Fruit fly (Drosophila melanogaster) whole organism, embryonic: ENCODE results near the gene f-cup.

Source experiments
- BEAF-32 ChIP-seq: fragments of 200-800 bp; sonication (Bioruptor generic); optimal IDR thresholded peaks from 3 replicates; lab custom pipeline; 2017; ENCODE audit warnings: missing biosample characterization, missing genetic modification characterization, mild to moderate bottlenecking, moderate library complexity, missing genetic modification reagents
- Bdp1 ChIP-seq: fragments of 200-800 bp; sonication (Bioruptor generic); optimal IDR thresholded peaks from 3 replicates; lab custom pipeline; 2016; ENCODE audit warnings: missing biosample characterization, missing genetic modification characterization
- BtbVII ChIP-seq: fragments of 200-800 bp; sonication (Bioruptor generic); optimal IDR thresholded peaks from 3 replicates; lab custom pipeline; 2017; ENCODE audit warnings: missing biosample characterization, mild to moderate bottlenecking, missing genetic modification characterization
- C15 ChIP-seq: fragments of 200-800 bp; sonication (Bioruptor generic); IDR thresholded peaks from 3 replicates; pipeline ENCODE4 v1.3.6; 2022; ENCODE audit warnings: missing biosample characterization, missing genetic modification characterization
- CG10543 ChIP-seq: fragments of 200-800 bp; sonication (Bioruptor generic); optimal IDR thresholded peaks from 3 replicates; lab custom pipeline; 2017; ENCODE audit warnings: missing biosample characterization, mild to moderate bottlenecking, missing genetic modification characterization, moderate library complexity
- CG11247 ChIP-seq: fragments of 200-800 bp; sonication (Bioruptor generic); IDR thresholded peaks from 2 replicates; pipeline ENCODE4 v1.3.6; 2022; ENCODE audit warnings: missing biosample characterization, missing genetic modification characterization
- CG11398 ChIP-seq: fragments of 200-800 bp; sonication (Bioruptor generic); optimal IDR thresholded peaks from 2 replicates; lab custom pipeline; 2016; ENCODE audit warnings: missing biosample characterization, missing genetic modification characterization
- CG12391 ChIP-seq: fragments of 200-800 bp; sonication (Bioruptor generic); optimal IDR thresholded peaks from 3 replicates; lab custom pipeline; 2018; ENCODE audit warnings: missing biosample characterization, mild to moderate bottlenecking, missing genetic modification characterization, moderate library complexity
- CG14014 ChIP-seq: fragments of 200-800 bp; sonication (Bioruptor generic); IDR thresholded peaks from 2 replicates; pipeline ENCODE4 v1.3.6; 2022; ENCODE audit warnings: missing biosample characterization, missing genetic modification characterization
- CG16779 ChIP-seq: fragments of 200-800 bp; sonication (Bioruptor generic); IDR thresholded peaks from 2 replicates; pipeline ENCODE4 v1.3.6; 2022; ENCODE audit warnings: missing biosample characterization, missing genetic modification characterization
- CG16815 ChIP-seq: fragments of 200-800 bp; sonication (Bioruptor generic); optimal IDR thresholded peaks from 3 replicates; lab custom pipeline; 2017; ENCODE audit warnings: missing biosample characterization, mild to moderate bottlenecking, missing genetic modification characterization
- CG17385 ChIP-seq: fragments of 200-800 bp; sonication (Bioruptor generic); optimal IDR thresholded peaks from 3 replicates; lab custom pipeline; 2018; ENCODE audit warnings: missing biosample characterization, mild to moderate bottlenecking, missing genetic modification characterization
- CG18619 ChIP-seq: fragments of 200-800 bp; sonication (Bioruptor generic); optimal IDR thresholded peaks from 3 replicates; lab custom pipeline; 2017; ENCODE audit warnings: missing biosample characterization, mild to moderate bottlenecking, missing genetic modification characterization
- CG2889 ChIP-seq: fragments of 200-800 bp; sonication (Bioruptor generic); IDR thresholded peaks from 3 replicates; pipeline ENCODE4 v1.3.6; 2022; ENCODE audit warnings: missing biosample characterization, missing genetic modification characterization
- CG31224 ChIP-seq: fragments of 200-800 bp; sonication (Bioruptor generic); IDR thresholded peaks from 2 replicates; pipeline ENCODE4 v1.3.6; 2022; ENCODE audit warnings: missing biosample characterization, missing genetic modification characterization
- CG33213 ChIP-seq: fragments of 200-800 bp; sonication (Bioruptor generic); optimal IDR thresholded peaks from 3 replicates; lab custom pipeline; 2016; ENCODE audit warnings: missing biosample characterization, missing genetic modification characterization
- CG34376 ChIP-seq: fragments of 200-800 bp; sonication (Bioruptor generic); optimal IDR thresholded peaks from 2 replicates; lab custom pipeline; 2018; ENCODE audit warnings: missing biosample characterization, mild to moderate bottlenecking, missing genetic modification characterization
- CG3838 ChIP-seq: fragments of 200-800 bp; sonication (Bioruptor generic); optimal IDR thresholded peaks from 3 replicates; lab custom pipeline; 2016; ENCODE audit warnings: missing biosample characterization, missing genetic modification characterization
- CG4730 ChIP-seq: fragments of 200-800 bp; sonication (Bioruptor generic); IDR thresholded peaks from 2 replicates; pipeline ENCODE4 v1.3.6; 2022; ENCODE audit warnings: missing biosample characterization, missing genetic modification characterization
- CG6175 ChIP-seq: fragments of 200-800 bp; sonication (Bioruptor generic); IDR thresholded peaks from 3 replicates; pipeline ENCODE4 v1.3.6; 2022; ENCODE audit warnings: missing biosample characterization, missing genetic modification characterization
- CG8281 ChIP-seq: fragments of 200-800 bp; sonication (Bioruptor generic); optimal IDR thresholded peaks from 2 replicates; lab custom pipeline; 2018; ENCODE audit warnings: missing biosample characterization, mild to moderate bottlenecking, missing genetic modification characterization, moderate library complexity
- CG9215 ChIP-seq: fragments of 200-800 bp; sonication (Bioruptor generic); IDR thresholded peaks from 2 replicates; pipeline ENCODE4 v1.3.6; 2022; ENCODE audit warnings: missing biosample characterization, missing genetic modification characterization
- CG9609 ChIP-seq: fragments of 200-800 bp; sonication (Bioruptor generic); optimal IDR thresholded peaks from 3 replicates; lab custom pipeline; 2016; ENCODE audit warnings: missing biosample characterization, missing genetic modification characterization
- GATAe ChIP-seq: fragments of 200-800 bp; sonication (Bioruptor generic); conservative IDR thresholded peaks from 2 replicates; pipeline ENCODE4 v1.3.6; 2022; ENCODE audit warnings: missing biosample characterization, missing genetic modification characterization
- HHEX ChIP-seq: fragments of 200-800 bp; sonication (Bioruptor generic); optimal IDR thresholded peaks from 3 replicates; lab custom pipeline; 2017; ENCODE audit warnings: missing biosample characterization, mild to moderate bottlenecking, missing genetic modification characterization, missing genetic modification reagents
- HLHmδ ChIP-seq: fragments of 200-800 bp; sonication (Bioruptor generic); optimal IDR thresholded peaks from 2 replicates; lab custom pipeline; 2018; ENCODE audit warnings: missing biosample characterization, mild to moderate bottlenecking, missing genetic modification characterization, moderate library complexity
- Hr78 ChIP-seq, 2 experiments: fragments of 200-800 bp in 1 of 2; fragments of >200 bp in 1 of 2; sonication (Bioruptor generic) in 1 of 2; optimal IDR thresholded peaks; 2 replicates each; lab custom pipeline; 2017 to 2019; ENCODE audit warnings: missing biosample characterization in 2 of 2, missing genetic modification characterization in 2 of 2, mild to moderate bottlenecking in 1 of 2, moderate library complexity in 1 of 2
- MESR4 ChIP-seq: fragments of 200-800 bp; sonication (Bioruptor generic); optimal IDR thresholded peaks from 2 replicates; lab custom pipeline; 2018; ENCODE audit warnings: missing biosample characterization, mild to moderate bottlenecking, missing genetic modification characterization, moderate library complexity
- NC2β ChIP-seq: fragments of 200-800 bp; sonication (Bioruptor generic); optimal IDR thresholded peaks from 2 replicates; lab custom pipeline; 2016; ENCODE audit warnings: missing biosample characterization, missing genetic modification characterization
- Nf-YA ChIP-seq: fragments of 200-800 bp; sonication (Bioruptor generic); IDR thresholded peaks from 2 replicates; pipeline ENCODE4 v1.3.6; 2022; ENCODE audit warnings: missing biosample characterization, missing genetic modification characterization
- Ptx1 ChIP-seq: fragments of 200-800 bp; sonication (Bioruptor generic); IDR thresholded peaks from 2 replicates; pipeline ENCODE4 v1.3.6; 2022; ENCODE audit warnings: missing biosample characterization, missing genetic modification characterization
- Ssrp ChIP-seq: fragments of 200-800 bp; sonication (Bioruptor generic); optimal IDR thresholded peaks from 2 replicates; lab custom pipeline; 2018; ENCODE audit warnings: missing biosample characterization, mild to moderate bottlenecking, missing genetic modification characterization, moderate library complexity
- ash1 ChIP-seq: fragments of 200-800 bp; sonication (Bioruptor generic); optimal IDR thresholded peaks from 2 replicates; lab custom pipeline; 2018; ENCODE audit warnings: missing biosample characterization, mild to moderate bottlenecking, missing genetic modification characterization
- bcd ChIP-seq: fragments of 200-800 bp; sonication (Bioruptor generic); optimal IDR thresholded peaks from 2 replicates; lab custom pipeline; 2017; ENCODE audit warnings: missing biosample characterization, mild to moderate bottlenecking, missing genetic modification characterization
- bigmax ChIP-seq: fragments of 200-800 bp; sonication (Bioruptor generic); optimal IDR thresholded peaks from 2 replicates; lab custom pipeline; 2018; ENCODE audit warnings: missing biosample characterization, mild to moderate bottlenecking, missing genetic modification characterization
- eyg ChIP-seq: fragments of 200-800 bp; sonication (Bioruptor generic); optimal IDR thresholded peaks from 3 replicates; lab custom pipeline; 2016; ENCODE audit warnings: missing biosample characterization, missing genetic modification characterization
- fd64A ChIP-seq: fragments of 200-800 bp; sonication (Bioruptor generic); optimal IDR thresholded peaks from 3 replicates; lab custom pipeline; 2018; ENCODE audit warnings: missing biosample characterization, mild to moderate bottlenecking, missing genetic modification characterization
- fru ChIP-seq: fragments of >200 bp; optimal IDR thresholded peaks from 2 replicates; lab custom pipeline; 2017
- fu2 ChIP-seq: fragments of 200-800 bp; sonication (Bioruptor generic); optimal IDR thresholded peaks from 2 replicates; lab custom pipeline; 2016; ENCODE audit warnings: missing biosample characterization, missing genetic modification characterization
- lola ChIP-seq, 3 experiments: fragments of >200 bp in 2 of 3; fragments of 200-800 bp in 1 of 3; sonication (Bioruptor generic) in 1 of 3; optimal IDR thresholded peaks; 2 replicates each; lab custom pipeline; 2017 to 2019; ENCODE audit warnings: missing biosample characterization in 3 of 3, missing genetic modification characterization in 3 of 3, mild to moderate bottlenecking in 1 of 3, moderate library complexity in 1 of 3
- luna ChIP-seq: fragments of 200-800 bp; sonication (Bioruptor generic); optimal IDR thresholded peaks from 2 replicates; lab custom pipeline; 2016; ENCODE audit warnings: missing biosample characterization, missing genetic modification characterization
- mam ChIP-seq: fragments of 200-800 bp; sonication (Bioruptor generic); optimal IDR thresholded peaks from 3 replicates; lab custom pipeline; 2016; ENCODE audit warnings: missing biosample characterization, missing genetic modification characterization
- nmo ChIP-seq: fragments of 200-800 bp; sonication (Bioruptor generic); optimal IDR thresholded peaks from 2 replicates; lab custom pipeline; 2018; ENCODE audit warnings: missing biosample characterization, mild to moderate bottlenecking, missing genetic modification characterization, moderate library complexity
- repo ChIP-seq: fragments of 200-800 bp; sonication (Bioruptor generic); optimal IDR thresholded peaks from 2 replicates; lab custom pipeline; 2016; ENCODE audit warnings: missing biosample characterization, missing genetic modification characterization
- ro ChIP-seq: fragments of 200-800 bp; sonication (Bioruptor generic); IDR thresholded peaks from 2 replicates; pipeline ENCODE4 v1.3.6; 2022; ENCODE audit warnings: missing biosample characterization, missing genetic modification characterization
- run ChIP-seq: fragments of 200-800 bp; sonication (Bioruptor generic); optimal IDR thresholded peaks from 3 replicates; lab custom pipeline; 2018; ENCODE audit warnings: missing biosample characterization, mild to moderate bottlenecking, missing genetic modification characterization
- so ChIP-seq: fragments of 200-800 bp; sonication (Bioruptor generic); IDR thresholded peaks from 3 replicates; pipeline ENCODE4 v1.3.6; 2022; ENCODE audit warnings: missing biosample characterization, missing genetic modification characterization
- tna ChIP-seq: fragments of 200-800 bp; sonication (Bioruptor generic); IDR thresholded peaks from 2 replicates; pipeline ENCODE4 v1.3.6; 2022; ENCODE audit warnings: missing biosample characterization, missing genetic modification characterization; ENCODE audit not compliant: partially characterized antibody
- trh ChIP-seq: fragments of 200-800 bp; sonication (Bioruptor generic); optimal IDR thresholded peaks from 2 replicates; lab custom pipeline; 2016; ENCODE audit warnings: missing biosample characterization, missing genetic modification characterization
- unc-4 ChIP-seq: fragments of 200-800 bp; sonication (Bioruptor generic); IDR thresholded peaks from 2 replicates; pipeline ENCODE4 v1.3.6; 2022; ENCODE audit warnings: missing biosample characterization, missing genetic modification characterization; ENCODE audit not compliant: partially characterized antibody

f-cup gene

DNA sequence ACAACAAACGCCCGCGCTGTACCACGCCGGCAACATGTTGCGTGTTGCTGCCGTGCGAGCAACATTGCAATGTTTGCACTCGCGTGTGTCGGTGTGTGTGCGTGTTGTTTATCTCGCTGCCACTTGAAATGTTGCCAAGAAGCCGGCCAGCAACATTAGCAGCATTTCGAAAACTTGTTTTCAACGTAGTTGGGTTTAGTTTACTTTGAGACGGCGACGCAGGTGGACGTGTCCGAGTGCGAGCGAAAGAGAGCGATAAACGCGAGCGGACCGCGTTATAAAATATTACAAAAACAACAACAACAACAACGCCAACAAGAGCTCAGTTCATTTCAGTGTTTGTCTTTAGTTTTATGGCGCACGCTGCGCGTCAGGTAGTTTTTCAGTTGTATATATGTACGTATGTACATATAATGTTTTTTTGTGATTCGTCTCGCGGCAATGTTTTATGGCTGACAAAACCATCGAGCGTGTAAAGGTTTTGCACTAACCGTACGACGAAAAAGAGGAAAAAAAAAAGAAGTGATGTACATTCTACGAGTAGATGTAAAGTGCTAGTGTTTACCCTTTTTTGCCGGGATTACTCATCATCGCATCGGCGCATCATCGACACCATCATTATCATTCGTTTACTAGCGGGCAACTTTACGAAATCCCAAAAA lies 14.5 kb upstream of the f-cup start, which contains the start of gene kmr (continued):
- TF ChIP-seq BtbVII (GFP tag; lab: Kevin White, UChicago) (peak; percentile 66), luna (GFP tag; lab: Kevin White, UChicago) (no peak), CG4730 (GFP tag; lab: Robert Waterston, UW) (no peak), fru (no peak), CG11398 (no peak), CG33213 (GFP tag; lab: Kevin White, UChicago) (peak; percentile 22), fu2 (GFP tag; lab: Kevin White, UChicago) (no peak), so (GFP tag; lab: Robert Waterston, UW) (peak; percentile 88; the same call in 1 of the 3 replicates), bigmax (GFP tag; lab: Kevin White, UChicago) (peak; percentile 9), CG3838 (GFP tag; lab: Kevin White, UChicago) (no peak), Ptx1 (GFP tag; lab: Robert Waterston, UW) (no peak), HHEX (GFP tag; lab: Kevin White, UChicago) (peak; percentile 62), CG11247 (GFP tag; lab: Robert Waterston, UW) (no peak), Ssrp (tag; lab: Kevin White, UChicago) (no peak), NC2β (GFP tag; lab: Kevin White, UChicago) (peak; percentile 38), CG12391 (tag; lab: Kevin White, UChicago) (peak; percentile 15), Nf-YA (GFP tag; lab: Robert Waterston, UW) (no peak), mam (no peak), HLHmδ (GFP tag; lab: Kevin White, UChicago) (peak; percentile 79), BEAF-32 (GFP tag; lab: Kevin White, UChicago) (no peak), Bdp1 (GFP tag; lab: Kevin White, UChicago) (no peak), CG16779 (GFP tag; lab: Robert Waterston, UW) (no peak), CG6175 (GFP tag; lab: Robert Waterston, UW) (peak; percentile 34; the same call in 1 of the 3 replicates), tna (no peak), C15 (GFP tag; lab: Robert Waterston, UW) (no peak), lola (GFP tag; optimal IDR thresholded peaks at IDR 0.05; lab: Kevin White, UChicago) (no peak), CG9215 (no peak), MESR4 (GFP tag; lab: Kevin White, UChicago) (peak; percentile 12), CG34376 (GFP tag; lab: Kevin White, UChicago) (peak; percentile 78), CG8281 (tag; lab: Kevin White, UChicago) (no peak), CG31224 (GFP tag; lab: Robert Waterston, UW) (no peak), repo (GFP tag; lab: Kevin White, UChicago) (peak; percentile 15), GATAe (GFP tag; lab: Robert Waterston, UW) (no peak; the same call in 1 of the 2 replicates), CG17385 (GFP tag; lab: Kevin White, UChicago) (peak; percentile 21), eyg (peak; percentile 28), bcd (GFP tag; lab: Kevin White, UChicago) (no peak), run (tag; lab: Kevin White, UChicago) (peak; percentile 24), CG9609 (no peak), fd64A (GFP tag; lab: Kevin White, UChicago) (no peak), ro (GFP tag; lab: Robert Waterston, UW) (no peak), CG10543 (peak; percentile 86), trh (GFP tag; lab: Kevin White, UChicago) (no peak), CG2889 (GFP tag; lab: Robert Waterston, UW) (no peak), CG14014 (GFP tag; lab: Robert Waterston, UW) (peak; percentile 48; the same call in 1 of the 2 replicates), nmo (GFP tag; lab: Kevin White, UChicago) (peak; percentile 23), unc-4 (GFP tag; lab: Robert Waterston, UW) (0 out of 2 replicates have a peak, but pooled peaks have one; percentile 43), CG16815 (GFP tag; lab: Kevin White, UChicago) (no peak), CG18619 (GFP tag; lab: Kevin White, UChicago) (no peak), ash1 (GFP tag; lab: Kevin White, UChicago) (no peak), Hr78 (GFP tag; optimal IDR thresholded peaks at IDR 0.05; lab: Kevin White, UChicago) (no peak)
